Worm (Caenorhabditis elegans): Measurements from ENCODE around the gene F32D8.3.

The F32D8.3 gene

ce11 chrV:10921747-10922146, 35.1 kb downstream of the F32D8.3 start, which contains the start of gene nas-31:
nas-31 (minus strand) TSS chrV:10921847.
- no peak for TF ChIP-seq tbx-37 (GFP tag; conservative IDR thresholded peaks at IDR 0.05)
- TF ChIP-seq sea-1 (GFP tag; conservative IDR thresholded peaks at IDR 0.05): no peak
- no peak for TF ChIP-seq ceh-36 (tag; optimal IDR thresholded peaks at IDR 0.05)
- TF ChIP-seq tbx-11 (GFP tag; IDR thresholded peaks at IDR 0.05): no peak
- TF ChIP-seq F13C5.2 (tag; optimal IDR thresholded peaks at IDR 0.05): no peak
- no peak for TF ChIP-seq scrt-1 (GFP tag; IDR thresholded peaks at IDR 0.05)
- no peak for TF ChIP-seq aly-1 (tag; optimal IDR thresholded peaks at IDR 0.05)
- no peak for TF ChIP-seq ceh-13 (GFP tag; optimal IDR thresholded peaks at IDR 0.05)
- TF ChIP-seq B0310.2 (tag; optimal IDR thresholded peaks at IDR 0.05): no peak

- no peak for TF ChIP-seq ceh-36 (tag; optimal IDR thresholded peaks at IDR 0.05)
- TF ChIP-seq pes-1 (GFP tag; IDR thresholded peaks at IDR 0.05): no peak
- no peak for TF ChIP-seq F13C5.2 (tag; optimal IDR thresholded peaks at IDR 0.05)
- TF ChIP-seq hmg-4 (GFP tag; optimal IDR thresholded peaks at IDR 0.05): no peak
- no peak for TF ChIP-seq ceh-13 (GFP tag; optimal IDR thresholded peaks at IDR 0.05)
These were observed 36.6 kb downstream of the F32D8.3 start, which contains the start of gene F58B4.7 for ce11 chrV:10923229-10923628. F58B4.7 (minus strand) TSS chrV:10923329.

ce11 chrV:10924731-10925130, 38.1 kb downstream of the F32D8.3 start, which contains the start of gene F58B4.6:
F58B4.6 (plus strand) TSS chrV:10925031.
- no peak for TF ChIP-seq tbx-11 (GFP tag; IDR thresholded peaks at IDR 0.05)

ce11 chrV:10925658-10926057, 39.0 kb downstream of the F32D8.3 start:
- no peak for TF ChIP-seq aly-1 (tag; optimal IDR thresholded peaks at IDR 0.05)
- no peak for TF ChIP-seq hmbx-1 (tag; optimal IDR thresholded peaks at IDR 0.05)
- no peak for TF ChIP-seq F13C5.2 (tag; optimal IDR thresholded peaks at IDR 0.05)
- no peak for TF ChIP-seq hnd-1 (tag; optimal IDR thresholded peaks at IDR 0.05)
- no peak for TF ChIP-seq ets-7 (tag; optimal IDR thresholded peaks at IDR 0.05)
- TF ChIP-seq tbx-37 (GFP tag; conservative IDR thresholded peaks at IDR 0.05): no peak
- no peak for TF ChIP-seq hmg-4 (GFP tag; optimal IDR thresholded peaks at IDR 0.05)
- no peak for TF ChIP-seq ceh-13 (GFP tag; optimal IDR thresholded peaks at IDR 0.05)
- no peak for TF ChIP-seq ceh-36 (tag; optimal IDR thresholded peaks at IDR 0.05)
- no peak for TF ChIP-seq flt-1 (GFP tag; IDR thresholded peaks at IDR 0.05)
- TF ChIP-seq sea-1 (GFP tag; conservative IDR thresholded peaks at IDR 0.05): no peak

ce11 chrV:10929511-10929910, 42.9 kb downstream of the F32D8.3 start, which contains the start of gene F58B4.3:
F58B4.3 (plus strand) TSS chrV:10929811.
- TF ChIP-seq B0310.2 (tag; optimal IDR thresholded peaks at IDR 0.05) (no peak), pes-1 (GFP tag; IDR thresholded peaks at IDR 0.05) (no peak), sea-1 (GFP tag; conservative IDR thresholded peaks at IDR 0.05) (no peak), ama-1 (optimal IDR thresholded peaks at IDR 0.05) (no peak), ceh-36 (tag; optimal IDR thresholded peaks at IDR 0.05) (no peak), flt-1 (GFP tag; IDR thresholded peaks at IDR 0.05) (no peak), scrt-1 (GFP tag; IDR thresholded peaks at IDR 0.05) (no peak), hmbx-1 (tag; optimal IDR thresholded peaks at IDR 0.05) (no peak), ceh-13 (GFP tag; optimal IDR thresholded peaks at IDR 0.05) (no peak), tbx-11 (GFP tag; IDR thresholded peaks at IDR 0.05) (no peak), tra-4 (tag; optimal IDR thresholded peaks at IDR 0.05) (no peak), hmg-4 (GFP tag; optimal IDR thresholded peaks at IDR 0.05) (no peak), F13C5.2 (tag; optimal IDR thresholded peaks at IDR 0.05) (no peak), tbx-37 (GFP tag; conservative IDR thresholded peaks at IDR 0.05) (no peak), aly-1 (tag; optimal IDR thresholded peaks at IDR 0.05) (no peak), ets-7 (tag; optimal IDR thresholded peaks at IDR 0.05) (no peak), hnd-1 (tag; optimal IDR thresholded peaks at IDR 0.05) (no peak)

- no peak for TF ChIP-seq ceh-13 (GFP tag; optimal IDR thresholded peaks at IDR 0.05)
- TF ChIP-seq sea-1 (GFP tag; conservative IDR thresholded peaks at IDR 0.05): no peak
- no peak for TF ChIP-seq ama-1 (optimal IDR thresholded peaks at IDR 0.05)
- TF ChIP-seq hmbx-1 (tag; optimal IDR thresholded peaks at IDR 0.05): no peak
- TF ChIP-seq ets-7 (tag; optimal IDR thresholded peaks at IDR 0.05): no peak
- no peak for TF ChIP-seq hnd-1 (tag; optimal IDR thresholded peaks at IDR 0.05)
- TF ChIP-seq flt-1 (GFP tag; IDR thresholded peaks at IDR 0.05): no peak
- no peak for TF ChIP-seq tbx-11 (GFP tag; IDR thresholded peaks at IDR 0.05)
These were observed 44.6 kb downstream of the F32D8.3 start, which contains the start of gene scvp-1 for ce11 chrV:10931189-10931588. scvp-1 (minus strand) TSS chrV:10931289.

ce11 chrV:10932411-10932810, 45.8 kb downstream of the F32D8.3 start, which contains the start of gene F58B4.5:
F58B4.5 (plus strand) TSS chrV:10932693.
- TF ChIP-seq ceh-13 (GFP tag; optimal IDR thresholded peaks at IDR 0.05) (no peak), hmg-4 (GFP tag; optimal IDR thresholded peaks at IDR 0.05) (no peak), flt-1 (GFP tag; IDR thresholded peaks at IDR 0.05) (no peak), tbx-11 (GFP tag; IDR thresholded peaks at IDR 0.05) (no peak), B0310.2 (tag; optimal IDR thresholded peaks at IDR 0.05) (no peak), F13C5.2 (tag; optimal IDR thresholded peaks at IDR 0.05) (no peak), ceh-36 (tag; optimal IDR thresholded peaks at IDR 0.05) (no peak), hmbx-1 (tag; optimal IDR thresholded peaks at IDR 0.05) (no peak), tra-4 (tag; optimal IDR thresholded peaks at IDR 0.05) (no peak), tbx-37 (GFP tag; conservative IDR thresholded peaks at IDR 0.05) (no peak), hnd-1 (tag; optimal IDR thresholded peaks at IDR 0.05) (no peak), ama-1 (optimal IDR thresholded peaks at IDR 0.05) (no peak), scrt-1 (GFP tag; IDR thresholded peaks at IDR 0.05) (no peak), aly-1 (tag; optimal IDR thresholded peaks at IDR 0.05) (no peak), pes-1 (GFP tag; IDR thresholded peaks at IDR 0.05) (no peak), sea-1 (GFP tag; conservative IDR thresholded peaks at IDR 0.05) (no peak), ets-7 (tag; optimal IDR thresholded peaks at IDR 0.05) (no peak)

- TF ChIP-seq scrt-1 (GFP tag; IDR thresholded peaks at IDR 0.05) (no peak), tra-4 (tag; optimal IDR thresholded peaks at IDR 0.05) (no peak), ceh-36 (tag; optimal IDR thresholded peaks at IDR 0.05) (no peak), sea-1 (GFP tag; conservative IDR thresholded peaks at IDR 0.05) (no peak), ama-1 (optimal IDR thresholded peaks at IDR 0.05) (no peak), hnd-1 (tag; optimal IDR thresholded peaks at IDR 0.05) (no peak), F13C5.2 (tag; optimal IDR thresholded peaks at IDR 0.05) (no peak), aly-1 (tag; optimal IDR thresholded peaks at IDR 0.05) (no peak), B0310.2 (tag; optimal IDR thresholded peaks at IDR 0.05) (no peak)
These were observed 50.0 kb downstream of the F32D8.3 start, which contains the start of gene F17C11.12 for ce11 chrV:10936681-10937080. F17C11.12 (minus strand) TSS chrV:10936920.
